Worm (Caenorhabditis elegans) whole organism, mixed stage, embryonic: Measurements from ENCODE around the gene F21H7.2.

Experiments
- M03D4.4 ChIP-seq: sonication (generic microtip); optimal IDR thresholded peaks from 2 replicates; lab custom pipeline; 2017; ENCODE audit warnings: mild to moderate bottlenecking, missing genetic modification characterization, missing compliant biosample characterization
- bed-3 ChIP-seq: fragments of 200-800 bp; sonication (Bioruptor generic); optimal IDR thresholded peaks from 3 replicates; lab custom pipeline; 2018; ENCODE audit warnings: mild to moderate bottlenecking, missing genetic modification characterization, moderate library complexity, missing compliant biosample characterization
- blmp-1 ChIP-seq: fragments of 150-350 bp; optimal IDR thresholded peaks from 2 replicates; lab custom pipeline; 2014; ENCODE audit warnings: missing biosample characterization, missing genetic modification characterization
- ceh-39 ChIP-seq: fragments of 150-350 bp; optimal IDR thresholded peaks from 2 replicates; lab custom pipeline; 2014; ENCODE audit warnings: missing biosample characterization, missing genetic modification characterization
- ceh-83 ChIP-seq: fragments of 200-800 bp; sonication (Bioruptor generic); optimal IDR thresholded peaks from 2 replicates; lab custom pipeline; 2018; ENCODE audit warnings: mild to moderate bottlenecking, missing genetic modification characterization, missing compliant biosample characterization
- ces-1 ChIP-seq: fragments of 150-350 bp; optimal IDR thresholded peaks from 2 replicates; lab custom pipeline; 2014; ENCODE audit warnings: missing biosample characterization, missing genetic modification reagents, missing genetic modification characterization
- cnd-1 ChIP-seq: fragments of 200-800 bp; sonication (Bioruptor generic); optimal IDR thresholded peaks from 2 replicates; lab custom pipeline; 2018; ENCODE audit warnings: mild to moderate bottlenecking, missing genetic modification characterization, missing compliant biosample characterization
- drap-1 ChIP-seq: fragments of 200-800 bp; sonication (Bioruptor generic); optimal IDR thresholded peaks from 3 replicates; lab custom pipeline; 2018; ENCODE audit warnings: mild to moderate bottlenecking, missing genetic modification characterization, missing compliant biosample characterization
- elt-1 ChIP-seq: sonication (generic microtip); optimal IDR thresholded peaks from 2 replicates; lab custom pipeline; 2017; ENCODE audit warnings: missing genetic modification characterization, mild to moderate bottlenecking, missing compliant biosample characterization, antibody characterized with exemption, moderate library complexity, borderline replicate concordance; ENCODE audit not compliant: insufficient read depth
- elt-3 ChIP-seq: fragments of 150-350 bp; optimal IDR thresholded peaks from 2 replicates; lab custom pipeline; 2014; ENCODE audit warnings: missing biosample characterization, missing genetic modification characterization
- flh-1 ChIP-seq: fragments of 200-800 bp; sonication (Bioruptor generic); optimal IDR thresholded peaks from 2 replicates; lab custom pipeline; 2018; ENCODE audit warnings: mild to moderate bottlenecking, missing genetic modification characterization, moderate library complexity, missing compliant biosample characterization
- ham-2 ChIP-seq: fragments of 200-800 bp; sonication (Bioruptor generic); optimal IDR thresholded peaks from 2 replicates; lab custom pipeline; 2018; ENCODE audit warnings: mild to moderate bottlenecking, missing genetic modification characterization, missing compliant biosample characterization
- hlh-1 ChIP-seq: fragments of 150-350 bp; optimal IDR thresholded peaks from 2 replicates; lab custom pipeline; 2014; ENCODE audit warnings: missing biosample characterization, missing genetic modification reagents, missing genetic modification characterization
- lin-13 ChIP-seq: fragments of 150-350 bp; optimal IDR thresholded peaks from 2 replicates; lab custom pipeline; 2014; ENCODE audit warnings: missing biosample characterization, missing genetic modification characterization
- lin-32 ChIP-seq: fragments of 200-800 bp; sonication (Bioruptor generic); optimal IDR thresholded peaks from 2 replicates; lab custom pipeline; 2018; ENCODE audit warnings: mild to moderate bottlenecking, missing genetic modification characterization, missing compliant biosample characterization
- mab-5 ChIP-seq: fragments of 150-350 bp; optimal IDR thresholded peaks from 2 replicates; lab custom pipeline; 2014; ENCODE audit warnings: missing biosample characterization, missing genetic modification characterization
- mep-1 ChIP-seq: fragments of 150-350 bp; optimal IDR thresholded peaks from 2 replicates; lab custom pipeline; 2017; ENCODE audit warnings: missing biosample characterization, missing genetic modification reagents, missing genetic modification characterization, inconsistent platforms
- mls-2 ChIP-seq: sonication (generic microtip); optimal IDR thresholded peaks from 2 replicates; lab custom pipeline; 2016; ENCODE audit warnings: mild to moderate bottlenecking, missing genetic modification characterization, moderate library complexity, missing compliant biosample characterization
- nhr-12 ChIP-seq: fragments of 150-350 bp; optimal IDR thresholded peaks from 2 replicates; lab custom pipeline; 2014; ENCODE audit warnings: missing biosample characterization, missing genetic modification characterization
- nhr-2 ChIP-seq: fragments of 150-350 bp; optimal IDR thresholded peaks from 2 replicates; lab custom pipeline; 2014; ENCODE audit warnings: missing biosample characterization, missing genetic modification characterization
- nhr-237 ChIP-seq: fragments of 150-350 bp; optimal IDR thresholded peaks from 2 replicates; lab custom pipeline; 2014; ENCODE audit warnings: missing biosample characterization, missing genetic modification characterization
- nhr-28 ChIP-seq: fragments of 150-350 bp; optimal IDR thresholded peaks from 2 replicates; lab custom pipeline; 2014; ENCODE audit warnings: missing biosample characterization, missing genetic modification characterization
- nhr-76 ChIP-seq: sonication (generic microtip); optimal IDR thresholded peaks from 2 replicates; lab custom pipeline; 2017; ENCODE audit warnings: missing biosample characterization, missing genetic modification characterization
- pha-4 ChIP-seq: fragments of 150-350 bp; optimal IDR thresholded peaks from 2 replicates; lab custom pipeline; 2018; ENCODE audit warnings: missing biosample characterization, missing genetic modification reagents, missing genetic modification characterization
- sem-2 ChIP-seq: fragments of 200-800 bp; sonication (Bioruptor generic); optimal IDR thresholded peaks from 2 replicates; lab custom pipeline; 2018; ENCODE audit warnings: mild to moderate bottlenecking, missing genetic modification characterization, missing compliant biosample characterization
- sptf-1 ChIP-seq: sonication (generic microtip); optimal IDR thresholded peaks from 2 replicates; lab custom pipeline; 2017; ENCODE audit warnings: mild to moderate bottlenecking, missing genetic modification characterization, moderate library complexity, missing compliant biosample characterization
- tbx-8 ChIP-seq: fragments of 200-800 bp; sonication (Bioruptor generic); optimal IDR thresholded peaks from 2 replicates; lab custom pipeline; 2018; ENCODE audit warnings: mild to moderate bottlenecking, missing genetic modification characterization, moderate library complexity, missing compliant biosample characterization
- unc-120 ChIP-seq: sonication (generic microtip); optimal IDR thresholded peaks from 2 replicates; lab custom pipeline; 2017; ENCODE audit warnings: missing genetic modification characterization, missing compliant biosample characterization; ENCODE audit not compliant: poor library complexity, severe bottlenecking
- unc-39 ChIP-seq: fragments of 150-350 bp; optimal IDR thresholded peaks from 2 replicates; lab custom pipeline; 2014; ENCODE audit warnings: missing biosample characterization, missing genetic modification characterization
- unc-62 ChIP-seq: fragments of 150-350 bp; optimal IDR thresholded peaks from 2 replicates; lab custom pipeline; 2014; ENCODE audit warnings: missing biosample characterization, missing genetic modification reagents, missing genetic modification characterization
- zip-8 ChIP-seq: fragments of 150-350 bp; optimal IDR thresholded peaks from 2 replicates; lab custom pipeline; 2014; ENCODE audit warnings: missing biosample characterization, missing genetic modification characterization

The F21H7.2 gene

DNA sequence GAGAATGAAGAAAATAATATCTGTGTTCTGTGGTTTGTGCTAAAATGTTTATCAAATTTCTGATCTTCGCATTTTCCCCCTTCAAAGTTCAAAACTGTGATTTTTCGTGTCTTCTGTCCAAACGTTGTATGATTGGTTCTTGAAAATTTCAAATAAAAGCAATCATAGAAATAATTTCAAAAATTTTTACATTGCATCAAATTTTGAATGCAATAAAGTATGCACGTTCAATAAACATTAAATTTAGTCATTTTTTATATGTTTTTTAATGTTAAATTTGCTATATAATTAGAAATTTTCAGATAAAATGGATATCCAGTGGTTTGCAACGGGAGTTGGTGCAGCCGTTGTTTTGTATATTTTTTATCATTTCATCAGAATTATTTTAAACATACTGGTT is 5.8 kb downstream of the F21H7.2 start, which contains the start of gene stdh-2:
stdh-2 (plus strand) TSS at position 301 of the 400 bp plus-strand sequence.
- TF ChIP-seq lin-32 (no peak), nhr-2 (no peak), bed-3 (GFP tag; lab: Kevin White, UChicago) (no peak), blmp-1 (tag; lab: Kevin White, UChicago) (no peak), nhr-237 (no peak), mab-5 (no peak), zip-8 (tag; lab: Kevin White, UChicago) (no peak), unc-120 (tag; lab: Kevin White, UChicago) (no peak)

ce11 chrV:16220020-16220419 is 9.8 kb downstream of the F21H7.2 start:
- no peak for TF ChIP-seq nhr-28

DNA sequence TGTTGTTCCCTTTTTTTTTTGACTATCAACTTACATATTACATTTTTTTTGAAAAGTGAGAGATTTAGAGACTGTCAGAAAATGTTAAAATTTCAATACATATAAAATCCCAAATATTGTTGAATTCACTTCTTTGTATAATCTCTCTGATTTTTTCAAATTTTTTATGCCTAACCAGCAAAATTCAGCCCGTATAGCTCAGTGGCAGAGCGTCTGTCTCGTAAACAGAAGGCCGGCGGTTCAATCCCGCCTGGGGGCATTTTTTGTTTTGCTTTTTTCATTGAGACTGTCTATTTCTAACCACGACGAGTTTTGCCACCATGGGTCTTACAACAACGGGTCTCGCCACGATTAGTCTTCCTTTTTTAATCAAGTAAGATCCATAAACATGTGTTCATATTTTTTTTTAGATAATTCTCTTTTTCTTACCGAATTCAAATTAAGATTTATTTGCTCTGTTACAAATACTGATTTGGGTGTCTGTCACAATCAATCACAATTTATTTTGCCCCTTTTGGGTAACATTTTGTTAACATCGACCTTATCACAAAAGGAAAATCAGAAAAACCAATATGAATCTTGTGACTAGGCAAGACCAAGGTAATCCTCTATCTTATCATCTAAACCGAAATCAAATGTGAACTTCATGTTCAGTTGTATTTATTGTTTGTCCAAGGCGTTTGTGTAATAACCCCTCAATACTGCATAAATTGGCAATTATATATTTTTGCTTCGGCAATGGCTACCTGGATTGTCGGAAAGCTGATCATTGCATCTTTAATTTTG is 10.6 kb downstream of the F21H7.2 start, which contains the start of gene glc-1:
glc-1 (plus strand) TSS at position 663 of the 786 bp plus-strand sequence.
- no peak for TF ChIP-seq unc-120 (tag; lab: Kevin White, UChicago)
- no peak for TF ChIP-seq nhr-12 (tag; lab: Kevin White, UChicago)
- no peak for TF ChIP-seq sptf-1 (tag; lab: Kevin White, UChicago)
- TF ChIP-seq mab-5 = no peak
- TF ChIP-seq nhr-76 (tag; lab: Kevin White, UChicago) = no peak
- no peak for TF ChIP-seq unc-39 (tag; lab: Kevin White, UChicago)
- TF ChIP-seq ceh-83 (GFP tag; lab: Kevin White, UChicago) = no peak
- no peak for TF ChIP-seq elt-3 (tag; lab: Kevin White, UChicago)
- no peak for TF ChIP-seq ham-2
- TF ChIP-seq mls-2 (tag; lab: Kevin White, UChicago) = no peak
- TF ChIP-seq mep-1 (tag; lab: Kevin White, UChicago) = no peak
- TF ChIP-seq unc-62 (GFP tag; lab: Kevin White, UChicago) = no peak
- TF ChIP-seq zip-8 (tag; lab: Kevin White, UChicago) = no peak
- no peak for TF ChIP-seq cnd-1 (tag; lab: Kevin White, UChicago)
- TF ChIP-seq sem-2 = no peak
- TF ChIP-seq, all 35 proteins: peak for 0

- TF ChIP-seq nhr-76 (tag; lab: Kevin White, UChicago) = no peak
- no peak for TF ChIP-seq sem-2
- TF ChIP-seq elt-1 = no peak
- no peak for TF ChIP-seq elt-3 (tag; lab: Kevin White, UChicago)
- no peak for TF ChIP-seq mep-1 (tag; lab: Kevin White, UChicago)
- no peak for TF ChIP-seq hlh-1
These were observed 11.3 kb downstream of the F21H7.2 start, which contains the start of gene F11A5.15 for ce11 chrV:16218522-16218921. Gene F11A5.15 (minus strand): TSS chrV:16218622.

ce11 chrV:16214505-16214904 is 15.3 kb downstream of the F21H7.2 start, which contains the start of gene F11A5.9:
Gene F11A5.9 (plus strand): TSS chrV:16214890.
- TF ChIP-seq sem-2 = no peak
- TF ChIP-seq hlh-1 = no peak
- no peak for TF ChIP-seq nhr-2
- no peak for TF ChIP-seq unc-62 (GFP tag; lab: Kevin White, UChicago)
- TF ChIP-seq drap-1 = no peak
- no peak for TF ChIP-seq pha-4 (tag; lab: Kevin White, UChicago)
- TF ChIP-seq ceh-39 (tag; lab: Kevin White, UChicago) = no peak
- TF ChIP-seq elt-1 = no peak
- TF ChIP-seq zip-8 (tag; lab: Kevin White, UChicago) = no peak
- TF ChIP-seq tbx-8 (GFP tag; lab: Kevin White, UChicago) = no peak
- TF ChIP-seq, all 35 proteins: peak for 0

DNA sequence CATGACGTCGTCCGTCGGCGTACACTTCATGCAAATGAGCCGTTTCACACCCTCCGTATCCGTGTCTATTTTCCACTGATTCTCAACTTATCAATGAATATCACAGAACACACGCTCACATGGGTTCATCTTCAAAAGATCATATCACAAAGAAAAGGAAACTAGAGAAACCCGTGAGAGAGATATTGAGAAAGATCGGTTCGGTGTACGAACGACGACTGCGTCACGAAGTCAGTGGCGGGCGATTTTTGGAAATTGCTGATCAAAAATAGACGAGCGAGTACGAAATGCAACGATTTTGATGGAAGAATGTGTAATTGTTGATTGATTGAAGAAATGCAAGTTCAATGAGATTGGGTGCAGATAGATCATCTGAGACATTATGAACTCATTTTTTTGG is 16.5 kb downstream of the F21H7.2 start:
- no peak for TF ChIP-seq flh-1 (GFP tag; lab: Kevin White, UChicago)
- no peak for TF ChIP-seq mab-5
- no peak for TF ChIP-seq hlh-1
- TF ChIP-seq pha-4 (tag; lab: Kevin White, UChicago) = no peak
- no peak for TF ChIP-seq ces-1 (GFP tag; lab: Kevin White, UChicago)
- TF ChIP-seq nhr-2 = no peak
- no peak for TF ChIP-seq cnd-1 (tag; lab: Kevin White, UChicago)
- no peak for TF ChIP-seq ceh-83 (GFP tag; lab: Kevin White, UChicago)
- TF ChIP-seq mep-1 (tag; lab: Kevin White, UChicago) = no peak
- no peak for TF ChIP-seq M03D4.4 (tag; lab: Kevin White, UChicago)
- TF ChIP-seq unc-39 (tag; lab: Kevin White, UChicago) = no peak
- no peak for TF ChIP-seq lin-13 (tag; lab: Kevin White, UChicago)
- TF ChIP-seq blmp-1 (tag; lab: Kevin White, UChicago) = no peak
- no peak for TF ChIP-seq tbx-8 (GFP tag; lab: Kevin White, UChicago)
- TF ChIP-seq elt-1 = no peak
- TF ChIP-seq, all 35 proteins: peak for 0
